Fruit fly (Drosophila melanogaster): ENCODE data around the gene Dhc16F.

Gene Dhc16F

dm6 chrX:18091159-18091676 lies 26.9 kb downstream of the Dhc16F start, which contains the start of gene scu (continued):
- no peak for TF ChIP-seq nerfin-2 (GFP tag; IDR thresholded peaks at IDR 0.05; ENCODE audit: partially characterized antibody)
- no peak for TF ChIP-seq bbx (GFP tag; IDR thresholded peaks at IDR 0.05; ENCODE audit: partially characterized antibody)
- TF ChIP-seq CG17568 (GFP tag; optimal IDR thresholded peaks at IDR 0.05), result no peak
- TF ChIP-seq Dp (GFP tag; optimal IDR thresholded peaks at IDR 0.05), result peak; percentile 46
- TF ChIP-seq CG10147 (GFP tag; optimal IDR thresholded peaks at IDR 0.05), result no peak
- TF ChIP-seq sens (GFP tag), result no peak
- TF ChIP-seq tap (tag; optimal IDR thresholded peaks at IDR 0.05), result no peak
- TF ChIP-seq CrebB (tag; optimal IDR thresholded peaks at IDR 0.05), result no peak
- TF ChIP-seq Sin3A (optimal IDR thresholded peaks at IDR 0.05), result peak; percentile 2
- no peak for TF ChIP-seq Adf1 (GFP tag; IDR thresholded peaks at IDR 0.05)
- no peak for TF ChIP-seq gcm (GFP tag; optimal IDR thresholded peaks at IDR 0.05)
- no peak for TF ChIP-seq usp (GFP tag; optimal IDR thresholded peaks at IDR 0.05)
- no peak for TF ChIP-seq Hmx (GFP tag; optimal IDR thresholded peaks at IDR 0.05)
- no peak for TF ChIP-seq lola (GFP tag; optimal IDR thresholded peaks at IDR 0.05)
- TF ChIP-seq Hr51 (GFP tag; optimal IDR thresholded peaks at IDR 0.05), result no peak
- no peak for TF ChIP-seq CG16779 (GFP tag; IDR thresholded peaks at IDR 0.05)
- TF ChIP-seq CG15514 (GFP tag; optimal IDR thresholded peaks at IDR 0.05), result peak; percentile 31
- TF ChIP-seq YL-1 (GFP tag; optimal IDR thresholded peaks at IDR 0.05), result no peak
- peak in 1 of 2 experiments; percentile 72 for TF ChIP-seq Pdp1 (GFP tag; optimal IDR thresholded peaks at IDR 0.05)
- no peak for TF ChIP-seq Rx (GFP tag; IDR thresholded peaks at IDR 0.05)
- peak; percentile 64 for TF ChIP-seq gfzf (GFP tag; optimal IDR thresholded peaks at IDR 0.05)
- no peak for TF ChIP-seq Hand (GFP tag; optimal IDR thresholded peaks at IDR 0.05)
- no peak for TF ChIP-seq CG11695 (GFP tag; IDR thresholded peaks at IDR 0.05)
- no peak for TF ChIP-seq Sox102F (GFP tag; optimal IDR thresholded peaks at IDR 0.05)
- TF ChIP-seq jumu (GFP tag; optimal IDR thresholded peaks at IDR 0.05), result no peak
- TF ChIP-seq CG6765 (GFP tag; optimal IDR thresholded peaks at IDR 0.05), result no peak
- peak in 1 of 2 experiments; percentile 73 for TF ChIP-seq insv (GFP tag; optimal IDR thresholded peaks at IDR 0.05)
- TF ChIP-seq ewg (GFP tag; optimal IDR thresholded peaks at IDR 0.05), result no peak
- no peak for TF ChIP-seq Atf3 (GFP tag; optimal IDR thresholded peaks at IDR 0.05)
- TF ChIP-seq pum (GFP tag; optimal IDR thresholded peaks at IDR 0.05), result no peak
- no peak for TF ChIP-seq Awh (GFP tag; IDR thresholded peaks at IDR 0.05)
- no peak for TF ChIP-seq Dip2 (GFP tag; IDR thresholded peaks at IDR 0.05)
- TF ChIP-seq NC2β (GFP tag; optimal IDR thresholded peaks at IDR 0.05), result no peak
- TF ChIP-seq Sry-δ (GFP tag; optimal IDR thresholded peaks at IDR 0.05), result peak; percentile 25
- TF ChIP-seq Vsx1 (GFP tag; optimal IDR thresholded peaks at IDR 0.05), result no peak
- TF ChIP-seq CG5245 (GFP tag; optimal IDR thresholded peaks at IDR 0.05), result no peak
- no peak for TF ChIP-seq CG18619 (GFP tag; optimal IDR thresholded peaks at IDR 0.05)
- TF ChIP-seq CG1529 (GFP tag; optimal IDR thresholded peaks at IDR 0.05), result no peak
- TF ChIP-seq MBD-R2 (GFP tag; IDR thresholded peaks at IDR 0.05), result peak; percentile 37
- no peak for TF ChIP-seq zen2 (GFP tag; IDR thresholded peaks at IDR 0.05; ENCODE audit: partially characterized antibody)
- TF ChIP-seq Ets65A (GFP tag), result no peak
- TF ChIP-seq CG3281 (GFP tag; optimal IDR thresholded peaks at IDR 0.05), result no peak
- TF ChIP-seq fd3F (GFP tag; optimal IDR thresholded peaks at IDR 0.05), result no peak
- peak; percentile 98 for TF ChIP-seq nom (GFP tag; optimal IDR thresholded peaks at IDR 0.05)
- no peak for TF ChIP-seq trh (GFP tag; optimal IDR thresholded peaks at IDR 0.05)
- TF ChIP-seq CG9437 (GFP tag; optimal IDR thresholded peaks at IDR 0.05), result no peak
- TF ChIP-seq Dll (GFP tag; IDR thresholded peaks at IDR 0.05; ENCODE audit: partially characterized antibody), result no peak
- no peak for TF ChIP-seq BtbVII (GFP tag; optimal IDR thresholded peaks at IDR 0.05)
- peak; percentile 70 for TF ChIP-seq Elba2 (GFP tag; optimal IDR thresholded peaks at IDR 0.05)
- peak; percentile 63 for TF ChIP-seq E2f2 (GFP tag; IDR thresholded peaks at IDR 0.05)
- no peak for TF ChIP-seq CG7372 (GFP tag; IDR thresholded peaks at IDR 0.05)
